Fruit fly (Drosophila melanogaster) whole organism, embryonic: ENCODE results near the gene CG9970.

Source experiments
- ATbp ChIP-seq: fragments of 200-800 bp; sonication (Bioruptor generic); optimal IDR thresholded peaks from 2 replicates; lab custom pipeline; 2017; ENCODE audit warnings: missing biosample characterization, mild to moderate bottlenecking, missing genetic modification characterization, missing genetic modification reagents
- Ada2b ChIP-seq: fragments of 200-800 bp; sonication (Bioruptor generic); IDR thresholded peaks from 2 replicates; pipeline ENCODE4 v1.3.6; 2022; ENCODE audit warnings: missing biosample characterization, missing genetic modification characterization
- CG10209 ChIP-seq: fragments of 200-800 bp; sonication (Bioruptor generic); optimal IDR thresholded peaks from 3 replicates; lab custom pipeline; 2017; ENCODE audit warnings: missing biosample characterization, mild to moderate bottlenecking, missing genetic modification characterization, missing genetic modification reagents
- CG12071 ChIP-seq: fragments of 200-800 bp; sonication (Bioruptor generic); optimal IDR thresholded peaks from 3 replicates; lab custom pipeline; 2018; ENCODE audit warnings: missing biosample characterization, mild to moderate bottlenecking, missing genetic modification characterization
- CG12219 ChIP-seq: fragments of 200-800 bp; sonication (Bioruptor generic); optimal IDR thresholded peaks from 3 replicates; lab custom pipeline; 2018; ENCODE audit warnings: missing biosample characterization, mild to moderate bottlenecking, missing genetic modification characterization
- CG13296 ChIP-seq: fragments of 200-800 bp; sonication (Bioruptor generic); optimal IDR thresholded peaks from 3 replicates; lab custom pipeline; 2018; ENCODE audit warnings: missing biosample characterization, mild to moderate bottlenecking, missing genetic modification characterization
- CG14667 ChIP-seq: fragments of 200-800 bp; sonication (Bioruptor generic); IDR thresholded peaks from 2 replicates; pipeline ENCODE4 v1.3.6; 2022; ENCODE audit warnings: missing biosample characterization, missing genetic modification characterization
- CG1529 ChIP-seq: fragments of 200-800 bp; sonication (Bioruptor generic); optimal IDR thresholded peaks from 3 replicates; lab custom pipeline; 2018; ENCODE audit warnings: missing biosample characterization, missing genetic modification characterization
- CG15514 ChIP-seq: fragments of 200-800 bp; sonication (Bioruptor generic); optimal IDR thresholded peaks from 3 replicates; lab custom pipeline; 2017; ENCODE audit warnings: missing biosample characterization, missing genetic modification characterization, mild to moderate bottlenecking, moderate library complexity, missing genetic modification reagents
- CG2202 ChIP-seq: fragments of 200-800 bp; sonication (Bioruptor generic); optimal IDR thresholded peaks from 2 replicates; lab custom pipeline; 2018; ENCODE audit warnings: missing biosample characterization, mild to moderate bottlenecking, missing genetic modification characterization
- CG2678 ChIP-seq: fragments of 200-800 bp; sonication (Bioruptor generic); optimal IDR thresholded peaks from 3 replicates; lab custom pipeline; 2019; ENCODE audit warnings: missing biosample characterization, mild to moderate bottlenecking, missing genetic modification characterization, moderate library complexity
- CG30403 ChIP-seq: fragments of 200-800 bp; sonication (Bioruptor generic); optimal IDR thresholded peaks from 3 replicates; lab custom pipeline; 2016; ENCODE audit warnings: missing biosample characterization, missing genetic modification characterization
- CG34224 ChIP-seq: fragments of 200-800 bp; sonication (Bioruptor generic); IDR thresholded peaks from 3 replicates; pipeline ENCODE4 v1.3.6; 2022; ENCODE audit warnings: missing biosample characterization, missing genetic modification characterization; ENCODE audit not compliant: partially characterized antibody
- CG4854 ChIP-seq: fragments of 200-800 bp; sonication (Bioruptor generic); optimal IDR thresholded peaks from 2 replicates; lab custom pipeline; 2016; ENCODE audit warnings: missing biosample characterization, missing genetic modification characterization, inconsistent platforms
- CG6791 ChIP-seq: fragments of 200-800 bp; sonication (Bioruptor generic); IDR thresholded peaks from 3 replicates; pipeline ENCODE4 v1.3.6; 2022; ENCODE audit warnings: missing biosample characterization, missing genetic modification characterization; ENCODE audit not compliant: partially characterized antibody
- CG7745 ChIP-seq: fragments of 200-800 bp; sonication (Bioruptor generic); optimal IDR thresholded peaks from 2 replicates; lab custom pipeline; 2018; ENCODE audit warnings: missing biosample characterization, mild to moderate bottlenecking, missing genetic modification characterization, moderate library complexity
- CG7839 ChIP-seq: fragments of 200-800 bp; sonication (Bioruptor generic); optimal IDR thresholded peaks from 3 replicates; lab custom pipeline; 2018; ENCODE audit warnings: missing biosample characterization, mild to moderate bottlenecking, missing genetic modification characterization, moderate library complexity
- CG7963 ChIP-seq: fragments of 200-800 bp; sonication (Bioruptor generic); IDR thresholded peaks from 3 replicates; pipeline ENCODE4 v1.3.6; 2022; ENCODE audit warnings: missing biosample characterization, missing genetic modification characterization; ENCODE audit not compliant: partially characterized antibody
- CG8359 ChIP-seq: fragments of 200-800 bp; sonication (Bioruptor generic); optimal IDR thresholded peaks from 2 replicates; lab custom pipeline; 2017; ENCODE audit warnings: missing biosample characterization, mild to moderate bottlenecking, missing genetic modification characterization, borderline replicate concordance
- CG9609 ChIP-seq: fragments of 200-800 bp; sonication (Bioruptor generic); optimal IDR thresholded peaks from 3 replicates; lab custom pipeline; 2016; ENCODE audit warnings: missing biosample characterization, missing genetic modification characterization
- Doc3 ChIP-seq: fragments of 200-800 bp; sonication (Bioruptor generic); IDR thresholded peaks from 3 replicates; pipeline ENCODE4 v1.3.6; 2022; ENCODE audit warnings: missing biosample characterization, missing genetic modification characterization; ENCODE audit not compliant: partially characterized antibody
- Dref ChIP-seq: fragments of 200-800 bp; sonication (Bioruptor generic); IDR thresholded peaks from 2 replicates; pipeline ENCODE4 v1.3.6; 2022; ENCODE audit warnings: missing biosample characterization, missing genetic modification characterization
- ERR ChIP-seq: fragments of 200-800 bp; sonication (Bioruptor generic); optimal IDR thresholded peaks from 2 replicates; lab custom pipeline; 2016; ENCODE audit warnings: missing biosample characterization, missing genetic modification characterization
- Fer1 ChIP-seq: fragments of 200-800 bp; sonication (Bioruptor generic); optimal IDR thresholded peaks from 2 replicates; lab custom pipeline; 2017; ENCODE audit warnings: missing biosample characterization, mild to moderate bottlenecking, missing genetic modification characterization
- Fer2 ChIP-seq: fragments of 200-800 bp; sonication (Bioruptor generic); optimal IDR thresholded peaks from 2 replicates; lab custom pipeline; 2018; ENCODE audit warnings: missing biosample characterization, mild to moderate bottlenecking, missing genetic modification characterization, moderate library complexity
- Hey ChIP-seq: fragments of 200-800 bp; sonication (Bioruptor generic); optimal IDR thresholded peaks from 3 replicates; lab custom pipeline; 2018; ENCODE audit warnings: missing biosample characterization, mild to moderate bottlenecking, missing genetic modification characterization
- Hmr ChIP-seq: fragments of 200-800 bp; sonication (Bioruptor generic); optimal IDR thresholded peaks from 3 replicates; lab custom pipeline; 2017; ENCODE audit warnings: mild to moderate bottlenecking, missing biosample characterization, missing genetic modification reagents, missing genetic modification characterization
- Hr51 ChIP-seq, 2 experiments: fragments of 200-800 bp; sonication (Bioruptor generic); optimal IDR thresholded peaks; 2 replicates in 1 of 2; 3 replicates in 1 of 2; lab custom pipeline; 2016 to 2018; ENCODE audit warnings: missing biosample characterization in 2 of 2, missing genetic modification characterization in 2 of 2, mild to moderate bottlenecking in 1 of 2, moderate library complexity in 1 of 2
- Lpt ChIP-seq: fragments of >200 bp; optimal IDR thresholded peaks from 2 replicates; lab custom pipeline; 2018; ENCODE audit warnings: missing biosample characterization, missing genetic modification characterization
- Mrtf ChIP-seq: fragments of 200-800 bp; sonication (Bioruptor generic); IDR thresholded peaks from 3 replicates; pipeline ENCODE4 v1.3.6; 2022; ENCODE audit warnings: missing biosample characterization, missing genetic modification characterization
- Ptx1 ChIP-seq: fragments of 200-800 bp; sonication (Bioruptor generic); IDR thresholded peaks from 2 replicates; pipeline ENCODE4 v1.3.6; 2022; ENCODE audit warnings: missing biosample characterization, missing genetic modification characterization
- Spps ChIP-seq: fragments of 200-800 bp; sonication (Bioruptor generic); optimal IDR thresholded peaks from 2 replicates; lab custom pipeline; 2018; ENCODE audit warnings: missing biosample characterization, mild to moderate bottlenecking, missing genetic modification characterization
- Xbp1 ChIP-seq: fragments of 200-800 bp; sonication (Bioruptor generic); optimal IDR thresholded peaks from 3 replicates; lab custom pipeline; 2016; ENCODE audit warnings: missing biosample characterization, mild to moderate bottlenecking, missing genetic modification characterization
- ara ChIP-seq: fragments of 200-800 bp; sonication (Bioruptor generic); IDR thresholded peaks from 2 replicates; pipeline ENCODE4 v1.3.6; 2022; ENCODE audit warnings: missing biosample characterization, missing genetic modification characterization
- crc ChIP-seq: fragments of 200-800 bp; sonication (Bioruptor generic); optimal IDR thresholded peaks from 2 replicates; lab custom pipeline; 2016; ENCODE audit warnings: missing biosample characterization, missing genetic modification characterization
- dan ChIP-seq: fragments of 200-800 bp; sonication (Bioruptor generic); IDR thresholded peaks from 2 replicates; pipeline ENCODE4 v1.3.6; 2022; ENCODE audit warnings: missing biosample characterization, missing genetic modification characterization
- ems ChIP-seq: fragments of 200-800 bp; sonication (Bioruptor generic); optimal IDR thresholded peaks from 3 replicates; lab custom pipeline; 2016; ENCODE audit warnings: missing biosample characterization, missing genetic modification characterization
- exex ChIP-seq: fragments of 200-800 bp; sonication (Bioruptor generic); optimal IDR thresholded peaks from 4 replicates; lab custom pipeline; 2018; ENCODE audit warnings: missing biosample characterization, mild to moderate bottlenecking, missing genetic modification characterization, moderate library complexity
- fu2 ChIP-seq: fragments of 200-800 bp; sonication (Bioruptor generic); optimal IDR thresholded peaks from 2 replicates; lab custom pipeline; 2016; ENCODE audit warnings: missing biosample characterization, missing genetic modification characterization
- gsb ChIP-seq: fragments of 200-800 bp; sonication (Bioruptor generic); IDR thresholded peaks from 2 replicates; pipeline ENCODE4 v1.3.6; 2022; ENCODE audit warnings: missing biosample characterization, missing genetic modification characterization
- her ChIP-seq: fragments of 200-800 bp; sonication (Bioruptor generic); optimal IDR thresholded peaks from 2 replicates; lab custom pipeline; 2016; ENCODE audit warnings: missing biosample characterization, missing genetic modification characterization
- lilli ChIP-seq: fragments of 200-800 bp; sonication (Bioruptor generic); optimal IDR thresholded peaks from 3 replicates; lab custom pipeline; 2016; ENCODE audit warnings: missing biosample characterization, missing genetic modification characterization
- org-1 ChIP-seq: fragments of 200-800 bp; sonication (Bioruptor generic); optimal IDR thresholded peaks from 2 replicates; lab custom pipeline; 2017; ENCODE audit warnings: missing biosample characterization, missing genetic modification characterization
- pros ChIP-seq: fragments of 200-800 bp; sonication (Bioruptor generic); optimal IDR thresholded peaks from 3 replicates; lab custom pipeline; 2019; ENCODE audit warnings: missing biosample characterization, mild to moderate bottlenecking, missing genetic modification characterization, moderate library complexity
- ranshi ChIP-seq: fragments of 200-800 bp; sonication (Bioruptor generic); IDR thresholded peaks from 2 replicates; pipeline ENCODE4 v1.3.6; 2022; ENCODE audit warnings: missing biosample characterization, missing genetic modification characterization
- rib ChIP-seq: fragments of 200-800 bp; sonication (Bioruptor generic); IDR thresholded peaks from 2 replicates; pipeline ENCODE4 v1.3.6; 2022; ENCODE audit warnings: missing biosample characterization, missing genetic modification characterization
- sisA ChIP-seq: fragments of 200-800 bp; sonication (Bioruptor generic); IDR thresholded peaks from 2 replicates; pipeline ENCODE4 v1.3.6; 2022; ENCODE audit warnings: missing biosample characterization, missing genetic modification characterization
- slou ChIP-seq: fragments of 200-800 bp; sonication (Bioruptor generic); optimal IDR thresholded peaks from 3 replicates; lab custom pipeline; 2016; ENCODE audit warnings: missing biosample characterization, missing genetic modification characterization
- stc ChIP-seq: fragments of 200-800 bp; sonication (Bioruptor generic); IDR thresholded peaks from 2 replicates; pipeline ENCODE4 v1.3.6; 2022; ENCODE audit warnings: missing biosample characterization, missing genetic modification characterization
- tgo ChIP-seq: fragments of 200-800 bp; sonication (Bioruptor generic); IDR thresholded peaks from 3 replicates; pipeline ENCODE4 v1.3.6; 2022; ENCODE audit warnings: missing biosample characterization, missing genetic modification characterization

Gene CG9970

dm6 chr3L:2913291-2913690, 3.2 kb downstream of the CG9970 start (continued):
- TF ChIP-seq Doc3 (GFP tag; lab: Robert Waterston, UW) (no peak), Xbp1 (GFP tag; lab: Kevin White, UChicago) (peak; percentile 34), CG8359 (GFP tag; lab: Kevin White, UChicago) (no peak), CG7839 (tag; lab: Kevin White, UChicago) (peak; percentile 52), Hey (no peak), rib (GFP tag; lab: Robert Waterston, UW) (0 out of 2 replicates have a peak, but pooled peaks have one; percentile 15), Ada2b (peak; percentile 66), Spps (tag; lab: Kevin White, UChicago) (no peak), CG1529 (no peak), fu2 (no peak), CG7745 (no peak), her (GFP tag; lab: Kevin White, UChicago) (no peak), ATbp (GFP tag; lab: Kevin White, UChicago) (peak; percentile 10), ERR (GFP tag; lab: Kevin White, UChicago) (peak; percentile 18), tgo (GFP tag; lab: Robert Waterston, UW) (peak; percentile 39; the same call in 1 of the 3 replicates), Dref (no peak), ara (0 out of 2 replicates have a peak, but pooled peaks have one; percentile 15), exex (tag; lab: Kevin White, UChicago) (no peak), CG4854 (GFP tag; lab: Kevin White, UChicago) (no peak), pros (no peak), CG12071 (peak; percentile 1), CG10209 (GFP tag; lab: Kevin White, UChicago) (peak; percentile 30), CG34224 (GFP tag; lab: Robert Waterston, UW) (no peak), CG30403 (GFP tag; lab: Kevin White, UChicago) (peak; percentile 50), Fer2 (tag; lab: Kevin White, UChicago) (no peak), Mrtf (GFP tag; lab: Robert Waterston, UW) (peak; percentile 37; the same call in 1 of the 3 replicates), Hmr (peak; percentile 76), CG2678 (tag; lab: Kevin White, UChicago) (peak; percentile 63), CG13296 (GFP tag; lab: Kevin White, UChicago) (peak; percentile 37), sisA (GFP tag; lab: Robert Waterston, UW) (peak; percentile 49; the same call in 1 of the 2 replicates), CG14667 (GFP tag; lab: Robert Waterston, UW) (peak; percentile 30; the same call in 1 of the 2 replicates), Hr51 (GFP tag; optimal IDR thresholded peaks at IDR 0.05; lab: Kevin White, UChicago) (peak in 1 of 2 experiments; percentile 61), CG2202 (no peak), ems (GFP tag; lab: Kevin White, UChicago) (no peak), stc (GFP tag; lab: Robert Waterston, UW) (peak; percentile 62; the same call in 1 of the 2 replicates), gsb (GFP tag; lab: Robert Waterston, UW) (no peak), CG12219 (GFP tag; lab: Kevin White, UChicago) (no peak), slou (GFP tag; lab: Kevin White, UChicago) (no peak), CG15514 (GFP tag; lab: Kevin White, UChicago) (peak; percentile 44), lilli (GFP tag; lab: Kevin White, UChicago) (peak; percentile 58), CG7963 (GFP tag; lab: Robert Waterston, UW) (no peak), Ptx1 (GFP tag; lab: Robert Waterston, UW) (peak; percentile 62), org-1 (GFP tag; lab: Kevin White, UChicago) (peak; percentile 10), CG9609 (GFP tag; lab: Kevin White, UChicago) (no peak), Lpt (GFP tag; lab: Kevin White, UChicago) (no peak), ranshi (peak; percentile 48; the same call in 1 of the 2 replicates), Fer1 (GFP tag; lab: Kevin White, UChicago) (peak; percentile 82), CG6791 (GFP tag; lab: Robert Waterston, UW) (no peak), dan (GFP tag; lab: Robert Waterston, UW) (no peak), crc (GFP tag; lab: Kevin White, UChicago) (no peak)
